Worm (Caenorhabditis elegans) whole organism, L3 larva: ENCODE results near the gene irld-50.

Experiments
- R02D3.7 ChIP-seq: fragments of 150-350 bp; optimal IDR thresholded peaks from 2 replicates; lab custom pipeline; 2014; ENCODE audit warnings: missing biosample characterization, missing genetic modification characterization
- ZK546.5 ChIP-seq: sonication (generic microtip); optimal IDR thresholded peaks from 2 replicates; lab custom pipeline; 2017; ENCODE audit warnings: missing biosample characterization, missing genetic modification characterization
- aly-2 ChIP-seq: fragments of 150-350 bp; optimal IDR thresholded peaks from 2 replicates; lab custom pipeline; 2014; ENCODE audit warnings: missing biosample characterization, missing genetic modification characterization
- ama-1 ChIP-seq: fragments of 150-350 bp; optimal IDR thresholded peaks from 2 replicates; lab custom pipeline; 2018
- ceh-16 ChIP-seq: sonication (generic microtip); optimal IDR thresholded peaks from 2 replicates; lab custom pipeline; 2017; ENCODE audit warnings: missing biosample characterization, missing genetic modification characterization
- daf-12 ChIP-seq: fragments of 150-350 bp; optimal IDR thresholded peaks from 2 replicates; lab custom pipeline; 2014; ENCODE audit warnings: missing biosample characterization, missing genetic modification reagents, missing genetic modification characterization
- egl-27 ChIP-seq: sonication (generic microtip); optimal IDR thresholded peaks from 4 replicates; lab custom pipeline; 2017; ENCODE audit warnings: missing biosample characterization, missing genetic modification reagents, missing genetic modification characterization
- egl-5 ChIP-seq: fragments of 150-350 bp; optimal IDR thresholded peaks from 2 replicates; lab custom pipeline; 2017; ENCODE audit warnings: missing biosample characterization, missing genetic modification reagents, missing genetic modification characterization, inconsistent platforms
- elt-1 ChIP-seq: fragments of 150-350 bp; optimal IDR thresholded peaks from 2 replicates; lab custom pipeline; 2014; ENCODE audit warnings: missing biosample characterization, missing genetic modification characterization
- elt-2 ChIP-seq: sonication (generic microtip); optimal IDR thresholded peaks from 2 replicates; lab custom pipeline; 2016; ENCODE audit warnings: missing genetic modification reagents, mild to moderate bottlenecking, missing genetic modification characterization, missing compliant biosample characterization
- elt-3 ChIP-seq, 3 experiments: fragments of 150-350 bp in 1 of 3; sonication (generic microtip) in 2 of 3; optimal IDR thresholded peaks; 2 replicates in 2 of 3; 4 replicates in 1 of 3; lab custom pipeline; 2014 to 2017; ENCODE audit warnings: missing biosample characterization in 3 of 3, missing genetic modification characterization in 3 of 3
- eor-1 ChIP-seq, 2 experiments: fragments of 150-350 bp; optimal IDR thresholded peaks; 2 replicates each; lab custom pipeline; 2014 to 2018; ENCODE audit warnings: missing biosample characterization in 2 of 2, missing genetic modification characterization in 2 of 2
- fkh-10 ChIP-seq: sonication (generic microtip); optimal IDR thresholded peaks from 2 replicates; lab custom pipeline; 2017; ENCODE audit warnings: missing biosample characterization, missing genetic modification reagents, missing genetic modification characterization
- fkh-2 ChIP-seq: fragments of 150-350 bp; optimal IDR thresholded peaks from 2 replicates; lab custom pipeline; 2014; ENCODE audit warnings: missing biosample characterization, missing genetic modification reagents, missing genetic modification characterization
- fos-1 ChIP-seq: fragments of 150-350 bp; optimal IDR thresholded peaks from 2 replicates; lab custom pipeline; 2014; ENCODE audit warnings: missing biosample characterization, missing genetic modification characterization
- hmg-11 ChIP-seq: sonication (generic microtip); optimal IDR thresholded peaks from 2 replicates; lab custom pipeline; 2016; ENCODE audit warnings: missing genetic modification characterization, missing compliant biosample characterization
- jun-1 ChIP-seq: fragments of 150-350 bp; optimal IDR thresholded peaks from 2 replicates; lab custom pipeline; 2014; ENCODE audit warnings: missing biosample characterization, missing genetic modification reagents, missing genetic modification characterization
- lin-15B ChIP-seq: fragments of 150-350 bp; optimal IDR thresholded peaks from 2 replicates; lab custom pipeline; 2014; ENCODE audit warnings: missing biosample characterization, missing genetic modification characterization
- lin-39 ChIP-seq: fragments of 150-350 bp; optimal IDR thresholded peaks from 2 replicates; lab custom pipeline; 2018; ENCODE audit warnings: missing biosample characterization, missing genetic modification reagents, missing genetic modification characterization
- lsy-12 ChIP-seq: sonication (generic microtip); optimal IDR thresholded peaks from 2 replicates; lab custom pipeline; 2016; ENCODE audit warnings: mild to moderate bottlenecking, missing genetic modification characterization, missing compliant biosample characterization
- mdl-1 ChIP-seq: fragments of 150-350 bp; optimal IDR thresholded peaks from 2 replicates; lab custom pipeline; 2014; ENCODE audit warnings: missing biosample characterization, missing genetic modification characterization
- nfya-1 ChIP-seq: sonication (generic microtip); optimal IDR thresholded peaks from 2 replicates; lab custom pipeline; 2017; ENCODE audit warnings: missing genetic modification characterization, mild to moderate bottlenecking, missing compliant biosample characterization, antibody characterized with exemption, moderate library complexity; ENCODE audit not compliant: insufficient read depth
- nhr-11 ChIP-seq: fragments of 150-350 bp; optimal IDR thresholded peaks from 2 replicates; lab custom pipeline; 2014; ENCODE audit warnings: missing biosample characterization, missing genetic modification characterization
- nhr-12 ChIP-seq: fragments of 150-350 bp; optimal IDR thresholded peaks from 2 replicates; lab custom pipeline; 2014; ENCODE audit warnings: missing biosample characterization, missing genetic modification characterization
- nhr-23 ChIP-seq: fragments of 150-350 bp; optimal IDR thresholded peaks from 2 replicates; lab custom pipeline; 2014; ENCODE audit warnings: missing biosample characterization, missing genetic modification reagents, missing genetic modification characterization
- nhr-28 ChIP-seq: fragments of 150-350 bp; optimal IDR thresholded peaks from 2 replicates; lab custom pipeline; 2014; ENCODE audit warnings: missing biosample characterization, missing genetic modification characterization
- nhr-76 ChIP-seq: fragments of 150-350 bp; sonication (generic microtip); optimal IDR thresholded peaks from 5 replicates; lab custom pipeline; 2014; ENCODE audit warnings: missing biosample characterization, missing genetic modification characterization
- nhr-77 ChIP-seq: fragments of 150-350 bp; optimal IDR thresholded peaks from 2 replicates; lab custom pipeline; 2014; ENCODE audit warnings: missing biosample characterization, missing genetic modification characterization
- pha-4 ChIP-seq: fragments of 150-350 bp; optimal IDR thresholded peaks from 2 replicates; lab custom pipeline; 2014; ENCODE audit warnings: missing biosample characterization, missing genetic modification reagents, missing genetic modification characterization
- sea-2 ChIP-seq: fragments of 150-350 bp; sonication (generic microtip); optimal IDR thresholded peaks from 4 replicates; lab custom pipeline; 2014; ENCODE audit warnings: missing biosample characterization, missing genetic modification reagents, missing genetic modification characterization
- skn-1 ChIP-seq: fragments of 150-350 bp; optimal IDR thresholded peaks from 2 replicates; lab custom pipeline; 2014; ENCODE audit warnings: missing biosample characterization, missing genetic modification characterization
- snpc-4 ChIP-seq: fragments of 150-350 bp; optimal IDR thresholded peaks from 2 replicates; lab custom pipeline; 2014; ENCODE audit warnings: missing biosample characterization, missing genetic modification characterization
- tbx-2 ChIP-seq: sonication (generic microtip); optimal IDR thresholded peaks from 2 replicates; lab custom pipeline; 2016; ENCODE audit warnings: mild to moderate bottlenecking, missing genetic modification characterization, missing compliant biosample characterization
- unc-39 ChIP-seq: sonication (generic microtip); optimal IDR thresholded peaks from 4 replicates; lab custom pipeline; 2017; ENCODE audit warnings: missing biosample characterization, missing genetic modification characterization
- unc-62 ChIP-seq: fragments of 150-350 bp; sonication (generic microtip); optimal IDR thresholded peaks from 4 replicates; lab custom pipeline; 2014; ENCODE audit warnings: missing biosample characterization, missing genetic modification reagents, missing genetic modification characterization
- zag-1 ChIP-seq: fragments of 150-350 bp; optimal IDR thresholded peaks from 2 replicates; lab custom pipeline; 2014; ENCODE audit warnings: missing biosample characterization, missing genetic modification characterization
- ztf-11 ChIP-seq: fragments of 150-350 bp; optimal IDR thresholded peaks from 2 replicates; lab custom pipeline; 2014; ENCODE audit warnings: missing biosample characterization, missing genetic modification characterization
- ztf-4 ChIP-seq: fragments of 150-350 bp; optimal IDR thresholded peaks from 2 replicates; lab custom pipeline; 2014; ENCODE audit warnings: missing biosample characterization, missing genetic modification characterization

irld-50 gene

DNA sequence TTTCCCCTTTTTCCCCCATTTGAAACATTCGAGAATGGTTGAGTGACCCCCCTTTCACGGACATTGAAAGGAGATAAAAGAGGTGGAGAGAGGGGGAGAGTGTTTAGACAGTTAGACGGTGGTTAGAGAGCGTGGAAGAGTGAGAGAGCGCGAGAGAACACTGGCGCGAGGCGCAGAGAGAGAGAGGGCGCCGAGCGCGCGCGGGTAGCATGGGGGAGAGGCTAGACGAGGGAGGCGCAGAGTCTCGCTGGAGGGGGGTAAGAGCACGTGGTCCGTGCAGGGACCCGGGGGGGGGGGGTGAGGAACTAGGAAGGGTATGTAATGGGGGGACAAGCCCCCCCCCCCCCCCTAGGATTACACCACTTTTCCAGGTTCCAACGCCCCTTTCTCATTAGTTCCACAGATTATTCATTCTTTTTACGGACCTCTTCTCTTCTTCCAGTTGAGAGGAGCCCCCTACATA is 30.1 kb upstream of the irld-50 start (continued):
- peak; percentile 98 for TF ChIP-seq jun-1 (tag; lab: Kevin White, UChicago)
- no peak for TF ChIP-seq ztf-11 (tag; lab: Kevin White, UChicago)
- TF ChIP-seq nhr-28 (tag; lab: Kevin White, UChicago) = no peak
- peak; percentile 78 for TF ChIP-seq R02D3.7 (tag; lab: Kevin White, UChicago)
- no peak for TF ChIP-seq unc-39
- peak; percentile 78 for TF ChIP-seq unc-62 (GFP tag; lab: Kevin White, UChicago)
- TF ChIP-seq snpc-4 = peak; percentile 47
- TF ChIP-seq nhr-12 = no peak
- peak; percentile 82 for TF ChIP-seq ama-1 (lab: Kevin White, UChicago)
- peak in 2 of 3 experiments; percentile 1 to 37 for TF ChIP-seq elt-3 (tag; optimal IDR thresholded peaks at IDR 0.05; lab: Kevin White, UChicago)
- TF ChIP-seq aly-2 = no peak
- TF ChIP-seq nhr-23 = peak; percentile 97
- TF ChIP-seq skn-1 = peak; percentile 59
- no peak for TF ChIP-seq ceh-16 (tag; lab: Kevin White, UChicago)
- peak; percentile 74 for TF ChIP-seq egl-5 (tag; lab: Kevin White, UChicago)
- TF ChIP-seq, all 47 proteins: peak for 32

DNA sequence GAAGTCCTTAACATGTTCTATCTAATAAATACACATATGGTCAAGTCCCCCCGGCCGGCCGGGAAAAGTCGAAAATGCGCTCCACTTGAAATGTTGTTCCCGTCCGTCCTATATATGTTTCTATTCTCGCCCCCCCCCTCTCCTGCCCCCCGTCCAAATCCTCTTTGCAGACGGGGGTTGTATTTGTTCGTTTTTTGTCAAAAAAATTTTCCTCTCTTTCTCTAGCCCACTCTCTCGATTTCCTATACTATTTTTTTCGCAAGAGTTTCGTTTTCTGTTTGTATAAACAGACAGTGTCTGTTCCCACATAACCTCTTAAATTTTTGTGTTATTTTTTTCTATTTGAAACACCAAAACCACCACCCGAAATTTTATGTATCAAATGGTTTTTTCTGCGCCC is 23.2 kb upstream of the irld-50 start:
- no peak for TF ChIP-seq ama-1 (lab: Kevin White, UChicago)
- no peak for TF ChIP-seq fkh-10 (GFP tag; lab: Kevin White, UChicago)
- no peak for TF ChIP-seq ztf-4 (tag; lab: Kevin White, UChicago)
- TF ChIP-seq pha-4 (tag; lab: Kevin White, UChicago) = peak; percentile 95
- no peak for TF ChIP-seq zag-1 (tag; lab: Kevin White, UChicago)
- no peak for TF ChIP-seq nhr-23
- TF ChIP-seq nfya-1 = peak; percentile 10

DNA sequence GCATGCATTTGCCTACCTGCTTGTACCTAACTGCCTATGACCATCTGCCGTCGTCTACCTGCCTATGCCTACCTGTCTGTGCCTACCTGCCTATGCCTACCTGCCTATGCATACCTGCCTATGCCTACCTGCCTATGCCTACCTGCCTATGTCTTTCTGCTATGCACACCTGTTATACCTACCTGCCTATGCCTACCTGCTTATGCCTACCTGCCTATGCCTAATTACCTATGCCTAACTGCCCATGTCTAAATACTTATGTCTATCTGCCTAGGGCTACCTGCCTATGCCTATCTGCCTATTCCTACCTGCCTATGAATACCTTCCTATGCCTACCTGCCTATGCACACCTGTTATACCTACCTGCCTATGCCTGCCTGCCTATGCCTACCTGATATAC is 22.5 kb upstream of the irld-50 start:
- TF ChIP-seq nhr-76 (tag; lab: Kevin White, UChicago) = no peak
- TF ChIP-seq sea-2 = no peak
- no peak for TF ChIP-seq mdl-1 (tag; lab: Kevin White, UChicago)
- no peak for TF ChIP-seq nhr-11
- TF ChIP-seq unc-39 = no peak
- TF ChIP-seq elt-1 (tag; lab: Kevin White, UChicago) = no peak
- no peak for TF ChIP-seq nhr-28 (tag; lab: Kevin White, UChicago)
- TF ChIP-seq skn-1 = no peak
- no peak for TF ChIP-seq ZK546.5 (tag; lab: Kevin White, UChicago)

DNA sequence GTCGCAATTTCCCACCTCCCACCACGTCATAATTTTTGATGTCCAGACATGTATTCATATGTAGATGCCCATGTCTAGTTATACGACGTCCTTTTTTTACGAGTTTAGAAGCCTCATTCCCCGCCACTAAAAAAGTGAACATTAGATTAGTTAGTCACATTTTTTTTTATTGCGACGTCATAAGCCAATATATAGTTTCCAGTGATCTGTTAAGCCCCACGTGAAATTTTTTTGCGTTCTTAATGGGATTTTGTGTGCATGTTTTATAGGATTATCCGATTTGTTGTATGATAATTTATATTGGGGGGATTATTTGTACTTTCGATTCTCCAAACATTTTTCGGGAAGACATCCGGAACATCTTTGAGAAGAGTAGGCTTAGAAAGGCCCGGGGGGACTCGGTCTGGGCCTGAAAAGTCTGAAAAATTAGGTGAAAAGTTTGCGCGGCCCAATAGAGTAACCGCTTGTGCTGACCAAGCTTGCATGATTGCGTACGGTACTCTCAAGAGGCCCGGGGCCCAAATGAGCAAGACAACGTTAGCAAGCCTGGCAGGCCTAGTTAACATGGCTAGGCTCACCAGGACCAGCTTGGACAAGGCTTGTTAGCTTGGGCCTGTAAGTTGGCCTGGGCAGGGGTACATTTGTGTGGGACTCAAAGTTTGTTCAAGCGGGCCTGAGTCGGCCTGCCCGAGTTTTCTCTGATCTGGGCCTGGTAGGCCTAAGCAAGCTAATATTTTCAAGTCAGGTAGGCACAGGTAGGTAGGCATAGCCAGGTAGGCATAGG is 21.5 kb upstream of the irld-50 start:
- TF ChIP-seq ztf-4 (tag; lab: Kevin White, UChicago) (no peak), egl-27 (tag; lab: Kevin White, UChicago) (no peak), elt-2 (tag; lab: Kevin White, UChicago) (no peak), fos-1 (tag; lab: Kevin White, UChicago) (no peak), nhr-28 (tag; lab: Kevin White, UChicago) (no peak), snpc-4 (no peak)

DNA sequence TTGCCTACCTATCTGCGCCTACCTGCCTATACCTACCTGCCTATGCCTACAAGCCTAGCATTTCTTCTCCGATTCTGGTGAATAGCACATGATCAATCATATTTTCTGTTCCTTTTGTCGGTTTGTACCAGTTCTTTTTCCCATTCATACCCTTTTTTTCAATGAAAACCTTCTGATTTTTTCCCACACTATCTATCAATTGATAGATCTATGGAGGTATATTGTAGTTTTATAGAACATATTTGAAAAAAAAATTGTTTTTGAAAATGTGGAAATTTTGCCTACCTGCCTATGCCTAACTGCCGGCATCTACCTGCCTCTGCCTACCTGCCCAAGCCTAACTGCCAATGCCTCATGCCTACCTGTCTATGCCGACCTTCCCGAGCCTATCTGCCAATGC is 19.8 kb upstream of the irld-50 start:
- TF ChIP-seq mdl-1 (tag; lab: Kevin White, UChicago) (no peak), nfya-1 (no peak), tbx-2 (no peak), nhr-28 (tag; lab: Kevin White, UChicago) (no peak)

DNA sequence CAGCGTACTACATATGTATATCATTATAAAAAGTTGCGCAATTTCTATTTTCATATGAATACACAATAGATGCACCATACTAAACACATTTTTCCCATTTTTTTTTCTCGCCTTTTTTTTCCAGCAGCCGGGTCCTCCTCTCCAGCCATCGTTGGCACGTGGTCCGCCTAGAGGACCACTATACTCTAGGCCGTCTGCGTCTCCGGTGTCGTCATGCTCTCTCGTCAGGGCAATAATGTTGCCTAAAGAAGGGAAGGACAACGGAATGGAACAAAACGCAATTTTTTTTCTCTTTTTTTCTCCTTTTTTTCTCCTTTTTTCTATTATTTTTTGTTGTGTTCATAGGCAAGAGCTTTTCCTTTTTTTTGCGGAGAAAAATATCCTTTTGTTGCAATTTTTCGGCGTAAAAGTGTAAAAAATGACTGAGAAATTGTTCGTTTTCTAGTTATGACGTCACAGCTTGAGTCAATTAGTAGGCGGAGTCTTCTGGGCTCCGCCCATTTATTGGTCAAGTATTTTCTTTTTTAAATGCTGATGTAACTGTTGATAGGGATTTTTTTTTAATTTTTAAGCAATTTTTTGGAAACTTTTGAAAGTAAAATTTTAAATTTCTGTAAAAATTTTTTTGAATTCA is 18.8 kb upstream of the irld-50 start:
- TF ChIP-seq mdl-1 (tag; lab: Kevin White, UChicago) (peak; percentile 91), lin-39 (tag; lab: Kevin White, UChicago) (peak; percentile 62), fkh-10 (GFP tag; lab: Kevin White, UChicago) (peak; percentile 77), lsy-12 (tag; lab: Kevin White, UChicago) (no peak), fos-1 (tag; lab: Kevin White, UChicago) (no peak), unc-39 (no peak), fkh-2 (tag; lab: Kevin White, UChicago) (no peak), ceh-16 (tag; lab: Kevin White, UChicago) (no peak), daf-12 (tag; lab: Kevin White, UChicago) (no peak), eor-1 (tag; optimal IDR thresholded peaks at IDR 0.05; lab: Kevin White, UChicago) (no peak), ztf-4 (tag; lab: Kevin White, UChicago) (no peak), skn-1 (peak; percentile 47), zag-1 (tag; lab: Kevin White, UChicago) (no peak), sea-2 (no peak), hmg-11 (peak; percentile 66), unc-62 (GFP tag; lab: Kevin White, UChicago) (no peak), lin-15B (peak; percentile 21), ztf-11 (tag; lab: Kevin White, UChicago) (no peak), nhr-77 (tag; lab: Kevin White, UChicago) (no peak)
